Worm (Caenorhabditis elegans) whole organism, L1 larva: ENCODE results near the gene eas-1.

ENCODE experiments used
- C04F5.9 ChIP-seq: sonication (generic microtip); optimal IDR thresholded peaks from 2 replicates; lab custom pipeline; 2016; ENCODE audit warnings: missing genetic modification characterization, missing compliant biosample characterization
- Y116A8C.19 ChIP-seq: sonication (generic microtip); optimal IDR thresholded peaks from 2 replicates; lab custom pipeline; 2016; ENCODE audit warnings: missing compliant biosample characterization, missing genetic modification characterization, borderline replicate concordance
- aha-1 ChIP-seq: fragments of 150-350 bp; optimal IDR thresholded peaks from 2 replicates; lab custom pipeline; 2014; ENCODE audit warnings: missing biosample characterization, missing genetic modification characterization
- alr-1 ChIP-seq: fragments of 200-800 bp; sonication (Bioruptor generic); optimal IDR thresholded peaks from 2 replicates; lab custom pipeline; 2018; ENCODE audit warnings: borderline replicate concordance, mild to moderate bottlenecking, missing genetic modification characterization, missing compliant biosample characterization
- blmp-1 ChIP-seq: fragments of 150-350 bp; optimal IDR thresholded peaks from 2 replicates; lab custom pipeline; 2014; ENCODE audit warnings: missing biosample characterization, missing genetic modification characterization
- ceh-63 ChIP-seq: fragments of 200-800 bp; sonication (Bioruptor generic); optimal IDR thresholded peaks from 2 replicates; lab custom pipeline; 2018; ENCODE audit warnings: mild to moderate bottlenecking, missing genetic modification characterization, missing compliant biosample characterization
- ceh-8 ChIP-seq: fragments of 200-800 bp; sonication (Bioruptor generic); optimal IDR thresholded peaks from 2 replicates; lab custom pipeline; 2018; ENCODE audit warnings: mild to moderate bottlenecking, missing genetic modification characterization, moderate library complexity, missing compliant biosample characterization
- ceh-90 ChIP-seq: sonication (generic microtip); optimal IDR thresholded peaks from 2 replicates; lab custom pipeline; 2016; ENCODE audit warnings: missing genetic modification characterization, missing compliant biosample characterization
- ces-1 ChIP-seq: fragments of 150-350 bp; optimal IDR thresholded peaks from 2 replicates; lab custom pipeline; 2014; ENCODE audit warnings: missing biosample characterization, missing genetic modification reagents, missing genetic modification characterization
- egl-13 ChIP-seq: sonication (generic microtip); optimal IDR thresholded peaks from 2 replicates; lab custom pipeline; 2016; ENCODE audit warnings: missing genotype, missing genetic modification reagents, missing genetic modification characterization, missing compliant biosample characterization
- egl-27 ChIP-seq, 2 experiments: fragments of 150-350 bp in 1 of 2; sonication (generic microtip); optimal IDR thresholded peaks; 3 replicates each; lab custom pipeline; 2017 to 2018; ENCODE audit warnings: missing biosample characterization in 2 of 2, missing genetic modification characterization in 2 of 2, missing genetic modification reagents in 2 of 2
- elt-2 ChIP-seq: sonication (generic microtip); optimal IDR thresholded peaks from 2 replicates; lab custom pipeline; 2016; ENCODE audit warnings: missing genetic modification characterization, mild to moderate bottlenecking, inconsistent platforms, missing compliant biosample characterization, missing genetic modification reagents
- elt-3 ChIP-seq, 6 experiments: fragments of 150-350 bp in 1 of 6; sonication (generic microtip); optimal IDR thresholded peaks; 2 replicates each; lab custom pipeline; 2017 to 2018; ENCODE audit warnings: missing biosample characterization in 6 of 6, missing genetic modification characterization in 6 of 6, inconsistent platforms in 1 of 6
- ets-5 ChIP-seq: fragments of 200-800 bp; sonication (Bioruptor generic); IDR thresholded peaks from 2 replicates; pipeline ENCODE4 v1.3.6; 2022; ENCODE audit warnings: missing genetic modification characterization, missing compliant biosample characterization
- fkh-4 ChIP-seq: sonication (generic microtip); optimal IDR thresholded peaks from 2 replicates; lab custom pipeline; 2016; ENCODE audit warnings: missing compliant biosample characterization, missing genetic modification characterization, borderline replicate concordance
- fos-1 ChIP-seq: fragments of 150-350 bp; optimal IDR thresholded peaks from 2 replicates; lab custom pipeline; 2014; ENCODE audit warnings: missing biosample characterization, missing genetic modification characterization
- grh-1 ChIP-seq: fragments of 200-800 bp; sonication (Bioruptor generic); IDR thresholded peaks from 2 replicates; pipeline ENCODE4 v1.3.6; 2022; ENCODE audit warnings: missing genetic modification reagents, missing genetic modification characterization, missing compliant biosample characterization
- hlh-17 ChIP-seq: fragments of 200-800 bp; sonication (Bioruptor generic); optimal IDR thresholded peaks from 2 replicates; lab custom pipeline; 2018; ENCODE audit warnings: missing genetic modification characterization, mild to moderate bottlenecking, missing compliant biosample characterization, moderate library complexity, borderline replicate concordance
- hlh-4 ChIP-seq: sonication (generic microtip); optimal IDR thresholded peaks from 2 replicates; lab custom pipeline; 2016; ENCODE audit warnings: mild to moderate bottlenecking, missing genetic modification characterization, missing compliant biosample characterization
- hpl-2 ChIP-seq: fragments of 150-350 bp; optimal IDR thresholded peaks from 2 replicates; lab custom pipeline; 2014; ENCODE audit warnings: missing biosample characterization, missing genetic modification reagents, missing genetic modification characterization
- lin-14 ChIP-seq: fragments of 200-800 bp; sonication (Bioruptor generic); optimal IDR thresholded peaks from 2 replicates; lab custom pipeline; 2018; ENCODE audit warnings: mild to moderate bottlenecking, missing genetic modification characterization, moderate library complexity, missing compliant biosample characterization
- lin-15B ChIP-seq: fragments of 150-350 bp; sonication (generic microtip); optimal IDR thresholded peaks from 3 replicates; lab custom pipeline; 2014; ENCODE audit warnings: missing biosample characterization, missing genetic modification characterization
- lin-35 ChIP-seq, 2 experiments: fragments of 150-350 bp; optimal IDR thresholded peaks; 2 replicates each; lab custom pipeline; 2014; ENCODE audit warnings: missing biosample characterization in 2 of 2, missing genetic modification characterization in 2 of 2, missing genetic modification reagents in 2 of 2
- mab-9 ChIP-seq: fragments of 200-800 bp; sonication (Bioruptor generic); IDR thresholded peaks from 2 replicates; pipeline ENCODE4 v1.3.6; 2022; ENCODE audit warnings: missing genetic modification reagents, missing genetic modification characterization, missing compliant biosample characterization
- mdl-1 ChIP-seq, 2 experiments: fragments of 150-350 bp; optimal IDR thresholded peaks; 2 replicates each; lab custom pipeline; 2014 to 2017; ENCODE audit warnings: missing biosample characterization in 2 of 2, missing genetic modification characterization in 2 of 2, inconsistent platforms in 1 of 2
- nhr-11 ChIP-seq: fragments of 150-350 bp; optimal IDR thresholded peaks from 2 replicates; lab custom pipeline; 2014; ENCODE audit warnings: missing biosample characterization, missing genetic modification characterization
- nhr-12 ChIP-seq: sonication (generic microtip); optimal IDR thresholded peaks from 2 replicates; lab custom pipeline; 2017; ENCODE audit warnings: missing biosample characterization, missing genetic modification characterization
- nhr-19 ChIP-seq: fragments of 200-800 bp; sonication (Bioruptor generic); conservative IDR thresholded peaks from 2 replicates; pipeline ENCODE4 v1.3.6; 2022; ENCODE audit warnings: missing genetic modification characterization, missing compliant biosample characterization
- nhr-20 ChIP-seq: sonication (generic microtip); optimal IDR thresholded peaks from 2 replicates; lab custom pipeline; 2016; ENCODE audit warnings: mild to moderate bottlenecking, missing genetic modification characterization, missing compliant biosample characterization
- nhr-47 ChIP-seq: sonication (generic microtip); optimal IDR thresholded peaks from 2 replicates; lab custom pipeline; 2016; ENCODE audit warnings: mild to moderate bottlenecking, missing genetic modification characterization, moderate library complexity, missing compliant biosample characterization
- nhr-71 ChIP-seq: sonication (generic microtip); optimal IDR thresholded peaks from 2 replicates; lab custom pipeline; 2016; ENCODE audit warnings: mild to moderate bottlenecking, missing genetic modification characterization, moderate library complexity, missing compliant biosample characterization
- nhr-76 ChIP-seq: sonication (generic microtip); optimal IDR thresholded peaks from 2 replicates; lab custom pipeline; 2017; ENCODE audit warnings: missing biosample characterization, missing genetic modification characterization
- nhr-84 ChIP-seq: sonication (generic microtip); optimal IDR thresholded peaks from 2 replicates; lab custom pipeline; 2017; ENCODE audit warnings: missing biosample characterization, missing genetic modification characterization
- nhr-85 ChIP-seq: sonication (generic microtip); peaks from one replicate; lab custom pipeline; 2016; ENCODE audit warnings: missing genetic modification characterization, inconsistent platforms, missing compliant biosample characterization
- nhr-90 ChIP-seq: sonication (generic microtip); optimal IDR thresholded peaks from 2 replicates; lab custom pipeline; 2016; ENCODE audit warnings: mild to moderate bottlenecking, missing genetic modification characterization, missing compliant biosample characterization; ENCODE audit not compliant: poor library complexity
- pag-3 ChIP-seq: sonication (generic microtip); optimal IDR thresholded peaks from 2 replicates; lab custom pipeline; 2017; ENCODE audit warnings: missing genetic modification characterization, mild to moderate bottlenecking, missing compliant biosample characterization, antibody characterized with exemption, borderline replicate concordance; ENCODE audit not compliant: insufficient read depth
- pqm-1 ChIP-seq: sonication (generic microtip); optimal IDR thresholded peaks from 3 replicates; lab custom pipeline; 2017; ENCODE audit warnings: missing biosample characterization, missing genetic modification characterization
- rnt-1 ChIP-seq: sonication (generic microtip); optimal IDR thresholded peaks from 2 replicates; lab custom pipeline; 2016; ENCODE audit warnings: mild to moderate bottlenecking, missing genetic modification characterization, moderate library complexity, missing compliant biosample characterization
- snu-23 ChIP-seq: sonication (generic microtip); optimal IDR thresholded peaks from 2 replicates; lab custom pipeline; 2016; ENCODE audit warnings: missing genetic modification characterization, missing compliant biosample characterization
- sox-4 ChIP-seq: sonication (generic microtip); optimal IDR thresholded peaks from 2 replicates; lab custom pipeline; 2016; ENCODE audit warnings: missing genetic modification characterization, missing compliant biosample characterization
- sptf-1 ChIP-seq: fragments of 150-350 bp; optimal IDR thresholded peaks from 2 replicates; lab custom pipeline; 2014; ENCODE audit warnings: missing biosample characterization, missing genetic modification characterization
- sup-37 ChIP-seq: fragments of 200-800 bp; sonication (Bioruptor generic); optimal IDR thresholded peaks from 2 replicates; lab custom pipeline; 2018; ENCODE audit warnings: mild to moderate bottlenecking, missing genetic modification characterization, missing compliant biosample characterization
- swsn-7 ChIP-seq: sonication (generic microtip); optimal IDR thresholded peaks from 2 replicates; lab custom pipeline; 2016; ENCODE audit warnings: missing genetic modification characterization, missing compliant biosample characterization
- unc-30 ChIP-seq: sonication (generic microtip); optimal IDR thresholded peaks from 2 replicates; lab custom pipeline; 2017; ENCODE audit warnings: missing biosample characterization, missing genetic modification characterization
- unc-98 ChIP-seq: fragments of 200-800 bp; sonication (Bioruptor generic); IDR thresholded peaks from 2 replicates; pipeline ENCODE4 v1.3.6; 2022; ENCODE audit warnings: missing genetic modification characterization, missing compliant biosample characterization
- vab-15 ChIP-seq: sonication (generic microtip); optimal IDR thresholded peaks from 2 replicates; lab custom pipeline; 2017; ENCODE audit warnings: missing genotype, mild to moderate bottlenecking, missing genetic modification characterization, missing compliant biosample characterization
- zip-4 ChIP-seq: fragments of 200-800 bp; sonication (Bioruptor generic); optimal IDR thresholded peaks from 2 replicates; lab custom pipeline; 2018; ENCODE audit warnings: mild to moderate bottlenecking, missing genetic modification characterization, moderate library complexity, missing compliant biosample characterization

eas-1 gene

DNA sequence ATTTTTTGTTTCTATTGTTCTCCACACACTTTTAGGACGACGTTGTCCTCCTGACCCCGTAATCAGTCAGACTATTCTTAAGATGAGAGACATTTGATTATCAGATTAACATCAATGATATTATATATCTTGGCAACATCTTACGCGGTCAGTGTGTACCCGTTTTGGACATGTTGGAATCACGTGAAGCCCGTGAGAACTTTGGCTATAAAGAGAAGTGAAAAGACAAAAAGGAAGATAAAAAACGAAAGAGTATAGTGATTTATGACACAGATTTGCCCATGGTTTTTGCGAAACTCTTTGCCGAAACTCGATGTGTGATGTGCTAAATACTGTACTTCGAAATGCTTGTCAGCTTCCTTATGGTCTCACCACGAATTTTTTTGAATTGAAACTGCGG, 5.1 kb downstream of the eas-1 start (continued):
- TF ChIP-seq nhr-11 (tag; lab: Kevin White, UChicago) = peak; percentile 38
- no peak for TF ChIP-seq pqm-1
- no peak for TF ChIP-seq egl-13
- TF ChIP-seq swsn-7 (tag; lab: Kevin White, UChicago) = no peak
- no peak for TF ChIP-seq ets-5 (GFP tag; lab: Robert Waterston, UW)
- TF ChIP-seq nhr-90 (tag; lab: Kevin White, UChicago) = peak; percentile 79
- TF ChIP-seq ceh-8 (GFP tag; lab: Kevin White, UChicago) = no peak
- TF ChIP-seq ces-1 (GFP tag; lab: Kevin White, UChicago) = no peak
- no peak for TF ChIP-seq vab-15
- TF ChIP-seq unc-30 (tag; lab: Kevin White, UChicago) = no peak
- no peak for TF ChIP-seq unc-98 (GFP tag; lab: Robert Waterston, UW)
- no peak for TF ChIP-seq ceh-90 (tag; lab: Kevin White, UChicago)
- no peak for TF ChIP-seq hlh-17
- TF ChIP-seq Y116A8C.19 (tag; lab: Kevin White, UChicago) = no peak
- peak; percentile 55 for TF ChIP-seq nhr-19 (GFP tag; lab: Robert Waterston, UW)
- TF ChIP-seq nhr-71 (tag; lab: Kevin White, UChicago) = peak; percentile 79
- peak in 1 of 2 experiments; percentile 12 for TF ChIP-seq mdl-1 (tag; optimal IDR thresholded peaks at IDR 0.05; lab: Kevin White, UChicago)
- no peak for TF ChIP-seq pag-3 (tag; lab: Kevin White, UChicago)
- no peak for TF ChIP-seq ceh-63 (GFP tag; lab: Kevin White, UChicago)
- no peak for TF ChIP-seq sptf-1 (tag; lab: Kevin White, UChicago)
- TF ChIP-seq lin-15B = no peak
- TF ChIP-seq fos-1 = no peak
- no peak for TF ChIP-seq zip-4 (GFP tag; lab: Kevin White, UChicago)
- no peak for TF ChIP-seq C04F5.9 (tag; lab: Kevin White, UChicago)
- no peak for TF ChIP-seq hpl-2 (GFP tag; lab: Kevin White, UChicago)
- no peak for TF ChIP-seq fkh-4 (tag; lab: Kevin White, UChicago)
- TF ChIP-seq rnt-1 = no peak
- no peak for TF ChIP-seq mab-9 (GFP tag; lab: Robert Waterston, UW)
- TF ChIP-seq aha-1 = no peak
- no peak for TF ChIP-seq hlh-4 (tag; lab: Kevin White, UChicago)
- no peak for TF ChIP-seq egl-27 (tag; optimal IDR thresholded peaks at IDR 0.05; lab: Kevin White, UChicago)
- peak; percentile 47 for TF ChIP-seq nhr-47 (tag; lab: Kevin White, UChicago)
- TF ChIP-seq nhr-76 (tag; lab: Kevin White, UChicago) = no peak
- TF ChIP-seq, all 84 proteins: peak for 19

DNA sequence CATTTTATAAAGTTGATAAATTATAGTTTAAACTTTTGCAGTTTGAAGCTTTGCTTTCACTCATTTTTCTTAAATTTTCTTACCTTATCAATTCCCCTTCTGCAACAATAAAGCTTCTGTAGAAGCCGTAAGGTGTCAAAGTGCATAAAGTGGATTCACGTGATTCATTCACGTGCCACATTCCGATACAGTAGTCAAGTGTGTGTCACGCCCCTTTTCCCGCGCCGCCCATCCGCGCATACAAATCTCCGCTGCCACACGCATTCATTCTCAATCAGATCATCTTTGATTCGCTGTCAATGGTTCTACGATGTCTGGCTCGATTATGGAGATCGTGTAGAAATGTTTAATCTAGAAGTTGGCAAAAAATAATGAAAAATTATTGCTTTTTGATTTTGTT, 6.9 kb downstream of the eas-1 start:
- TF ChIP-seq mdl-1 (tag; optimal IDR thresholded peaks at IDR 0.05; lab: Kevin White, UChicago) (peak in 1 of 2 experiments; percentile 44), sox-4 (no peak), nhr-84 (no peak), snu-23 (GFP tag; lab: Kevin White, UChicago) (peak; percentile 5), lin-14 (GFP tag; lab: Kevin White, UChicago) (peak; percentile 19), sup-37 (GFP tag; lab: Kevin White, UChicago) (no peak), nhr-85 (peak; percentile 84), alr-1 (tag; lab: Kevin White, UChicago) (no peak), elt-2 (tag; lab: Kevin White, UChicago) (no peak), nhr-19 (GFP tag; lab: Robert Waterston, UW) (peak; percentile 40), nhr-20 (tag; lab: Kevin White, UChicago) (peak; percentile 24), nhr-71 (tag; lab: Kevin White, UChicago) (peak; percentile 37), nhr-47 (tag; lab: Kevin White, UChicago) (peak; percentile 30), nhr-12 (no peak), grh-1 (GFP tag; lab: Robert Waterston, UW) (0 out of 2 replicates have a peak, but pooled peaks have one; percentile 6), blmp-1 (tag; lab: Kevin White, UChicago) (peak; percentile 32), elt-3 (tag; optimal IDR thresholded peaks at IDR 0.05; lab: Kevin White, UChicago) (peak in 2 of 6 experiments; percentile 13 to 55), lin-35 (GFP tag; optimal IDR thresholded peaks at IDR 0.05; lab: Kevin White, UChicago) (peak in 1 of 2 experiments; percentile 8)
